Worm (Caenorhabditis elegans) whole organism, young adult: ENCODE measurements around the gene taf-10.

Source experiments
- B0035.1 ChIP-seq: sonication (generic microtip); optimal IDR thresholded peaks from 2 replicates; lab custom pipeline; 2016; ENCODE audit warnings: missing genetic modification characterization, mild to moderate bottlenecking, missing compliant biosample characterization, missing genotype, missing genetic modification reagents
- B0336.3 ChIP-seq: fragments of 200-800 bp; sonication (Bioruptor generic); IDR thresholded peaks from 2 replicates; pipeline ENCODE4 v1.3.6; 2022; ENCODE audit warnings: missing genetic modification characterization, missing compliant biosample characterization
- D2030.7 ChIP-seq: fragments of 200-800 bp; sonication (Bioruptor generic); IDR thresholded peaks from 2 replicates; pipeline ENCODE4 v1.3.6; 2022; ENCODE audit warnings: missing genetic modification reagents, missing genetic modification characterization, missing compliant biosample characterization
- F10E7.11 ChIP-seq: sonication (generic microtip); optimal IDR thresholded peaks from 2 replicates; lab custom pipeline; 2017; ENCODE audit warnings: mild to moderate bottlenecking, missing genetic modification characterization, moderate library complexity, missing compliant biosample characterization
- F23B12.7 ChIP-seq: sonication (generic microtip); optimal IDR thresholded peaks from 2 replicates; lab custom pipeline; 2017; ENCODE audit warnings: missing genetic modification characterization, mild to moderate bottlenecking, missing compliant biosample characterization, antibody characterized with exemption, moderate library complexity; ENCODE audit not compliant: insufficient read depth
- F52B5.7 ChIP-seq: sonication (generic microtip); optimal IDR thresholded peaks from 2 replicates; lab custom pipeline; 2016; ENCODE audit warnings: mild to moderate bottlenecking, missing genetic modification characterization, missing compliant biosample characterization
- K12H6.12 ChIP-seq: fragments of 200-800 bp; sonication (Bioruptor generic); optimal IDR thresholded peaks from 2 replicates; lab custom pipeline; 2018; ENCODE audit warnings: mild to moderate bottlenecking, missing genetic modification characterization, missing compliant biosample characterization
- Y53G8AR.9 ChIP-seq: fragments of 200-800 bp; sonication (Bioruptor generic); conservative IDR thresholded peaks from 2 replicates; pipeline ENCODE4 v1.3.6; 2022; ENCODE audit warnings: missing genetic modification reagents, missing genetic modification characterization, missing compliant biosample characterization
- akir-1 ChIP-seq: fragments of 200-800 bp; sonication (Bioruptor generic); optimal IDR thresholded peaks from 2 replicates; lab custom pipeline; 2018; ENCODE audit warnings: mild to moderate bottlenecking, missing genetic modification characterization, moderate library complexity, missing compliant biosample characterization
- aptf-2 ChIP-seq: fragments of 200-800 bp; sonication (Bioruptor generic); conservative IDR thresholded peaks from 2 replicates; pipeline ENCODE4 v1.3.6; 2022; ENCODE audit warnings: missing genetic modification reagents, missing genetic modification characterization, missing compliant biosample characterization
- aptf-3 ChIP-seq: fragments of 200-800 bp; sonication (Bioruptor generic); IDR thresholded peaks from 2 replicates; pipeline ENCODE4 v1.3.6; 2022; ENCODE audit warnings: missing genetic modification characterization, missing compliant biosample characterization
- bed-2 ChIP-seq: fragments of 200-800 bp; sonication (Bioruptor generic); IDR thresholded peaks from 2 replicates; pipeline ENCODE4 v1.3.6; 2022; ENCODE audit warnings: missing genetic modification reagents, missing genetic modification characterization, missing compliant biosample characterization
- cebp-2 ChIP-seq: fragments of 200-800 bp; sonication (Bioruptor generic); IDR thresholded peaks from 2 replicates; pipeline ENCODE4 v1.3.6; 2022; ENCODE audit warnings: missing genetic modification characterization, missing compliant biosample characterization
- ceh-100 ChIP-seq: fragments of 200-800 bp; sonication (Bioruptor generic); IDR thresholded peaks from 2 replicates; pipeline ENCODE4 v1.3.6; 2022; ENCODE audit warnings: missing genetic modification reagents, missing genetic modification characterization, missing compliant biosample characterization
- ceh-40 ChIP-seq: fragments of 200-800 bp; sonication (Bioruptor generic); IDR thresholded peaks from 2 replicates; pipeline ENCODE4 v1.3.6; 2022; ENCODE audit warnings: missing genetic modification characterization, missing compliant biosample characterization
- ceh-79 ChIP-seq: sonication (generic microtip); optimal IDR thresholded peaks from 2 replicates; lab custom pipeline; 2017; ENCODE audit warnings: mild to moderate bottlenecking, missing genetic modification characterization, missing compliant biosample characterization
- die-1 ChIP-seq: sonication (generic microtip); optimal IDR thresholded peaks from 2 replicates; lab custom pipeline; 2016; ENCODE audit warnings: missing genotype, mild to moderate bottlenecking, missing genetic modification characterization, missing compliant biosample characterization
- dpff-1 ChIP-seq: sonication (generic microtip); optimal IDR thresholded peaks from 2 replicates; lab custom pipeline; 2017; ENCODE audit warnings: mild to moderate bottlenecking, missing genetic modification characterization, missing compliant biosample characterization
- dpl-1 ChIP-seq: fragments of 150-350 bp; optimal IDR thresholded peaks from 2 replicates; lab custom pipeline; 2014; ENCODE audit warnings: missing biosample characterization, missing genetic modification reagents, missing genetic modification characterization
- efl-1 ChIP-seq: fragments of 150-350 bp; optimal IDR thresholded peaks from 2 replicates; lab custom pipeline; 2014; ENCODE audit warnings: missing biosample characterization, missing genetic modification reagents, missing genetic modification characterization
- ets-4 ChIP-seq: fragments of 200-800 bp; sonication (Bioruptor generic); optimal IDR thresholded peaks from 2 replicates; lab custom pipeline; 2018; ENCODE audit warnings: mild to moderate bottlenecking, missing genetic modification characterization, missing compliant biosample characterization
- fkh-3 ChIP-seq: sonication (generic microtip); optimal IDR thresholded peaks from 2 replicates; lab custom pipeline; 2016; ENCODE audit warnings: mild to moderate bottlenecking, missing genetic modification characterization, missing compliant biosample characterization
- hmg-1.2 ChIP-seq: fragments of 200-800 bp; sonication (Bioruptor generic); IDR thresholded peaks from 2 replicates; pipeline ENCODE4 v1.3.6; 2022; ENCODE audit warnings: missing genetic modification reagents, missing genetic modification characterization, missing compliant biosample characterization
- lin-26 ChIP-seq: fragments of 200-800 bp; sonication (Bioruptor generic); IDR thresholded peaks from 2 replicates; pipeline ENCODE4 v1.3.6; 2022; ENCODE audit warnings: missing genetic modification reagents, missing genetic modification characterization, missing compliant biosample characterization
- lin-40 ChIP-seq: sonication (generic microtip); optimal IDR thresholded peaks from 2 replicates; lab custom pipeline; 2016; ENCODE audit warnings: missing genetic modification characterization, mild to moderate bottlenecking, missing compliant biosample characterization, missing genotype, missing genetic modification reagents
- lin-54 ChIP-seq: fragments of 200-800 bp; sonication (Bioruptor generic); optimal IDR thresholded peaks from 2 replicates; lab custom pipeline; 2018; ENCODE audit warnings: mild to moderate bottlenecking, missing genetic modification characterization, missing compliant biosample characterization
- lir-1 ChIP-seq: fragments of 200-800 bp; sonication (Bioruptor generic); conservative IDR thresholded peaks from 2 replicates; pipeline ENCODE4 v1.3.6; 2022; ENCODE audit warnings: missing genetic modification reagents, missing genetic modification characterization, missing compliant biosample characterization
- madf-10 ChIP-seq: sonication (generic microtip); optimal IDR thresholded peaks from 2 replicates; lab custom pipeline; 2016; ENCODE audit warnings: mild to moderate bottlenecking, missing genetic modification characterization, missing compliant biosample characterization
- madf-6 ChIP-seq: fragments of 200-800 bp; sonication (Bioruptor generic); IDR thresholded peaks from 2 replicates; pipeline ENCODE4 v1.3.6; 2022; ENCODE audit warnings: missing genetic modification reagents, missing genetic modification characterization, missing compliant biosample characterization
- madf-8 ChIP-seq: fragments of 200-800 bp; sonication (Bioruptor generic); conservative IDR thresholded peaks from 2 replicates; pipeline ENCODE4 v1.3.6; 2022; ENCODE audit warnings: missing genetic modification reagents, missing genetic modification characterization, missing compliant biosample characterization
- nhr-80 ChIP-seq: sonication (generic microtip); optimal IDR thresholded peaks from 2 replicates; lab custom pipeline; 2016; ENCODE audit warnings: missing genetic modification characterization, missing compliant biosample characterization
- rpc-1 ChIP-seq, 2 experiments: fragments of 150-350 bp in 1 of 2; sonication (generic microtip) in 1 of 2; optimal IDR thresholded peaks; 2 replicates each; lab custom pipeline; 2014 to 2018; ENCODE audit warnings: missing biosample characterization in 1 of 2, missing genetic modification characterization in 1 of 2, missing genetic modification reagents in 1 of 2, missing genotype in 1 of 2
- snpc-3.4 ChIP-seq: sonication (generic microtip); optimal IDR thresholded peaks from 2 replicates; lab custom pipeline; 2017; ENCODE audit warnings: missing genetic modification characterization, mild to moderate bottlenecking, missing compliant biosample characterization, antibody characterized with exemption, moderate library complexity, missing genotype, missing genetic modification reagents
- xnd-1 ChIP-seq: sonication (generic microtip); optimal IDR thresholded peaks from 2 replicates; lab custom pipeline; 2016; ENCODE audit warnings: missing genotype, missing genetic modification reagents, missing genetic modification characterization, missing compliant biosample characterization
- ztf-26 ChIP-seq: sonication (generic microtip); optimal IDR thresholded peaks from 2 replicates; lab custom pipeline; 2017; ENCODE audit warnings: missing genetic modification characterization, missing compliant biosample characterization
- ztf-28 ChIP-seq: fragments of 200-800 bp; sonication (Bioruptor generic); IDR thresholded peaks from 2 replicates; pipeline ENCODE4 v1.3.6; 2022; ENCODE audit warnings: missing genetic modification reagents, missing genetic modification characterization, missing compliant biosample characterization

The taf-10 gene

ce11 chrV:4692382-4693281, 5.7 kb downstream of the taf-10 start, which contains the start of gene cpg-8:
Gene cpg-8 (minus strand): TSS chrV:4692432.
- TF ChIP-seq F52B5.7 (tag; lab: Kevin White, UChicago): no peak
- TF ChIP-seq ztf-28 (GFP tag; lab: Robert Waterston, UW): 0 out of 2 replicates have a peak, but pooled peaks have one; percentile 61
- peak; percentile 26 for TF ChIP-seq efl-1 (GFP tag; lab: Kevin White, UChicago)
- TF ChIP-seq aptf-2 (GFP tag; lab: Robert Waterston, UW): peak; percentile 52; the same call in 1 of the 2 replicates
- peak; percentile 36; the same call in 1 of the 2 replicates for TF ChIP-seq D2030.7
- no peak for TF ChIP-seq bed-2
- peak; percentile 76 for TF ChIP-seq madf-6 (GFP tag; lab: Robert Waterston, UW)
- TF ChIP-seq F10E7.11 (tag; lab: Kevin White, UChicago): no peak
- 0 out of 2 replicates have a peak, but pooled peaks have one; percentile 6 for TF ChIP-seq hmg-1.2 (GFP tag; lab: Robert Waterston, UW)
- peak; percentile 53 for TF ChIP-seq madf-8 (GFP tag; lab: Robert Waterston, UW)
- peak; percentile 15; the same call in 1 of the 2 replicates for TF ChIP-seq B0336.3 (GFP tag; lab: Robert Waterston, UW)
- TF ChIP-seq dpl-1 (GFP tag; lab: Kevin White, UChicago): peak; percentile 17
- no peak for TF ChIP-seq snpc-3.4
- peak; percentile 56 for TF ChIP-seq xnd-1 (tag; lab: Kevin White, UChicago)
- TF ChIP-seq lin-54: peak; percentile 17
- no peak for TF ChIP-seq B0035.1 (tag; lab: Kevin White, UChicago)

DNA sequence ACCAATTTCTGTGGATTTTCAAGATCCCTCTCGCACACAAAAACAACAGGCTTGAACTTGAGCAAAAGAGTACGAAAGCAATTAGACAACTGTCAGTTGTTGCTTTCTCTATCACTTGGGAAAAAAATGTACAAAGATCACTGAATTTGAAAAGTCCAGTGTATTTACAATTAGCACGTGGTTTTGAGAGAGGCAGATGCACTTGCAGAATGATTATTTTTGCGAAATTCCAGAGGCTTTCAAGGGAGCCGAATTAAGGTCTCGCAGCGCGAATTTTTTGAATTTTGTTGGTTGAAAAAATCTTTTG, 6.3 kb downstream of the taf-10 start:
- TF ChIP-seq aptf-3 (GFP tag; lab: Robert Waterston, UW): no peak
- TF ChIP-seq nhr-80 (tag; lab: Kevin White, UChicago): no peak
- TF ChIP-seq die-1 (tag; lab: Kevin White, UChicago): no peak
- TF ChIP-seq lin-40 (tag; lab: Kevin White, UChicago): no peak
- TF ChIP-seq lir-1: no peak
- no peak for TF ChIP-seq B0035.1 (tag; lab: Kevin White, UChicago)
- TF ChIP-seq F23B12.7: no peak
- no peak for TF ChIP-seq hmg-1.2 (GFP tag; lab: Robert Waterston, UW)
- TF ChIP-seq ets-4 (GFP tag; lab: Kevin White, UChicago): no peak
- no peak for TF ChIP-seq ceh-40
- TF ChIP-seq cebp-2 (GFP tag; lab: Robert Waterston, UW): no peak
- TF ChIP-seq ztf-26 (tag; lab: Kevin White, UChicago): no peak
- TF ChIP-seq ceh-100 (GFP tag; lab: Robert Waterston, UW): no peak
- no peak for TF ChIP-seq ceh-79 (tag; lab: Kevin White, UChicago)
- TF ChIP-seq fkh-3 (tag; lab: Kevin White, UChicago): no peak
- no peak for TF ChIP-seq rpc-1 (optimal IDR thresholded peaks at IDR 0.05; lab: Kevin White, UChicago)
- TF ChIP-seq rpc-1 (tag; optimal IDR thresholded peaks at IDR 0.05; lab: Kevin White, UChicago): no peak
- no peak for TF ChIP-seq akir-1 (GFP tag; lab: Kevin White, UChicago)
- no peak for TF ChIP-seq madf-10
- no peak for TF ChIP-seq lin-26 (GFP tag; lab: Robert Waterston, UW)

ce11 chrV:4694466-4695092, 7.7 kb downstream of the taf-10 start:
- TF ChIP-seq K12H6.12 (peak; percentile 26), Y53G8AR.9 (GFP tag; lab: Robert Waterston, UW) (no peak), dpff-1 (tag; lab: Kevin White, UChicago) (peak; percentile 16)
- TF ChIP-seq, all 124 proteins: peak for 2
